Worm (Caenorhabditis elegans) whole organism, early embryonic: ENCODE measurements around the gene abt-4.

Source experiments
- ama-1 ChIP-seq: fragments of 150-350 bp; optimal IDR thresholded peaks from 2 replicates; lab custom pipeline; 2014
- ceh-13 ChIP-seq: fragments of 200-800 bp; sonication (Bioruptor generic); optimal IDR thresholded peaks from 2 replicates; lab custom pipeline; 2018; ENCODE audit warnings: mild to moderate bottlenecking, missing genetic modification characterization, missing compliant biosample characterization
- ceh-36 ChIP-seq: sonication (generic microtip); optimal IDR thresholded peaks from 2 replicates; lab custom pipeline; 2016; ENCODE audit warnings: missing genetic modification characterization, inconsistent platforms, missing compliant biosample characterization
- flt-1 ChIP-seq: fragments of 200-800 bp; sonication (Bioruptor generic); IDR thresholded peaks from 2 replicates; pipeline ENCODE4 v1.3.6; 2022; ENCODE audit warnings: missing genetic modification characterization, missing compliant biosample characterization
- hnd-1 ChIP-seq: sonication (generic microtip); optimal IDR thresholded peaks from 2 replicates; lab custom pipeline; 2016; ENCODE audit warnings: missing genetic modification characterization, missing compliant biosample characterization

- TF ChIP-seq hnd-1 (tag; lab: Kevin White, UChicago) (no peak), flt-1 (GFP tag; lab: Robert Waterston, UW) (no peak), ceh-13 (no peak), ceh-36 (no peak), ama-1 (lab: Kevin White, UChicago) (no peak)
These were observed 27.3 kb downstream of the abt-4 start for ce11 chrV:303271-303670.
